Worm (Caenorhabditis elegans) whole organism, L3 larva: ENCODE data around the gene spp-11.
A peak's percentile ranks its signal among the peaks of the same experiment; 100 is the strongest.

Experiments
- R02D3.7 ChIP-seq: fragments of 150-350 bp; optimal IDR thresholded peaks from 2 replicates; lab custom pipeline; 2014; ENCODE audit warnings: missing biosample characterization, missing genetic modification characterization
- fkh-2 ChIP-seq: fragments of 150-350 bp; optimal IDR thresholded peaks from 2 replicates; lab custom pipeline; 2014; ENCODE audit warnings: missing biosample characterization, missing genetic modification reagents, missing genetic modification characterization
- fos-1 ChIP-seq: fragments of 150-350 bp; optimal IDR thresholded peaks from 2 replicates; lab custom pipeline; 2014; ENCODE audit warnings: missing biosample characterization, missing genetic modification characterization
- mdl-1 ChIP-seq: fragments of 150-350 bp; optimal IDR thresholded peaks from 2 replicates; lab custom pipeline; 2014; ENCODE audit warnings: missing biosample characterization, missing genetic modification characterization
- nfya-1 ChIP-seq: sonication (generic microtip); optimal IDR thresholded peaks from 2 replicates; lab custom pipeline; 2017; ENCODE audit warnings: missing genetic modification characterization, mild to moderate bottlenecking, missing compliant biosample characterization, antibody characterized with exemption, moderate library complexity; ENCODE audit not compliant: insufficient read depth
- pha-4 ChIP-seq: fragments of 150-350 bp; optimal IDR thresholded peaks from 2 replicates; lab custom pipeline; 2014; ENCODE audit warnings: missing biosample characterization, missing genetic modification reagents, missing genetic modification characterization
- pqm-1 ChIP-seq: fragments of 150-350 bp; optimal IDR thresholded peaks from 2 replicates; lab custom pipeline; 2017; ENCODE audit warnings: missing biosample characterization, missing genetic modification characterization, inconsistent platforms
- snpc-4 ChIP-seq: fragments of 150-350 bp; optimal IDR thresholded peaks from 2 replicates; lab custom pipeline; 2014; ENCODE audit warnings: missing biosample characterization, missing genetic modification characterization
- zag-1 ChIP-seq: fragments of 150-350 bp; optimal IDR thresholded peaks from 2 replicates; lab custom pipeline; 2014; ENCODE audit warnings: missing biosample characterization, missing genetic modification characterization

ce11 chrII:6403233-6403632 lies 3.9 kb downstream of the spp-11 start, which contains the start of gene T25D10.1:
- TF ChIP-seq zag-1 = no peak
- TF ChIP-seq nfya-1 (tag; lab: Kevin White, UChicago) = no peak
- no peak for TF ChIP-seq fkh-2 (tag; lab: Kevin White, UChicago)
- TF ChIP-seq pha-4 (tag; lab: Kevin White, UChicago) = peak; percentile 61
- TF ChIP-seq pqm-1 (tag; lab: Kevin White, UChicago) = no peak
- no peak for TF ChIP-seq mdl-1 (tag; lab: Kevin White, UChicago)
- TF ChIP-seq R02D3.7 (tag; lab: Kevin White, UChicago) = no peak
- no peak for TF ChIP-seq snpc-4
- no peak for TF ChIP-seq fos-1 (tag; lab: Kevin White, UChicago)
